Worm (Caenorhabditis elegans) whole organism, L4 larva: ENCODE results near the gene cst-1.

Experiments used
- F10B5.3 ChIP-seq: sonication (generic microtip); optimal IDR thresholded peaks from 2 replicates; lab custom pipeline; 2016; ENCODE audit warnings: mild to moderate bottlenecking, missing genetic modification characterization, missing compliant biosample characterization
- R02D3.7 ChIP-seq: fragments of 150-350 bp; sonication (generic microtip); optimal IDR thresholded peaks from 3 replicates; lab custom pipeline; 2014; ENCODE audit warnings: missing biosample characterization, missing genetic modification characterization
- T26A8.4 ChIP-seq: fragments of 200-800 bp; sonication (Bioruptor generic); IDR thresholded peaks from 2 replicates; pipeline ENCODE4 v1.3.6; 2022; ENCODE audit warnings: missing genetic modification characterization, missing compliant biosample characterization
- Y75B8A.6 ChIP-seq: fragments of 200-800 bp; sonication (Bioruptor generic); IDR thresholded peaks from 2 replicates; pipeline ENCODE4 v1.3.6; 2022; ENCODE audit warnings: missing genetic modification reagents, missing genetic modification characterization, missing compliant biosample characterization
- aha-1 ChIP-seq: fragments of 150-350 bp; peaks from one replicate; lab custom pipeline; 2014; ENCODE audit warnings: missing biosample characterization, missing genetic modification characterization
- ama-1 ChIP-seq: fragments of 150-350 bp; optimal IDR thresholded peaks from 2 replicates; lab custom pipeline; 2014; ENCODE audit warnings: inconsistent platforms, mixed read lengths
- ceh-62 ChIP-seq: sonication (generic microtip); optimal IDR thresholded peaks from 2 replicates; lab custom pipeline; 2017; ENCODE audit warnings: missing biosample characterization, missing genetic modification characterization
- ces-1 ChIP-seq: fragments of 150-350 bp; sonication (generic microtip); optimal IDR thresholded peaks from 4 replicates; lab custom pipeline; 2014; ENCODE audit warnings: missing biosample characterization, missing genetic modification reagents, missing genetic modification characterization
- ctbp-1 ChIP-seq: fragments of 200-800 bp; sonication (Bioruptor generic); IDR thresholded peaks from 2 replicates; pipeline ENCODE4 v1.3.6; 2022; ENCODE audit warnings: missing genetic modification reagents, missing genetic modification characterization, missing compliant biosample characterization
- dmd-6 ChIP-seq: fragments of 200-800 bp; sonication (Bioruptor generic); IDR thresholded peaks from 2 replicates; pipeline ENCODE4 v1.3.6; 2022; ENCODE audit warnings: missing genetic modification reagents, missing genetic modification characterization, missing compliant biosample characterization
- dmd-8 ChIP-seq: fragments of 200-800 bp; sonication (Bioruptor generic); IDR thresholded peaks from 2 replicates; pipeline ENCODE4 v1.3.6; 2022; ENCODE audit warnings: missing genetic modification characterization, missing compliant biosample characterization
- duxl-1 ChIP-seq: sonication (generic microtip); optimal IDR thresholded peaks from 2 replicates; lab custom pipeline; 2016; ENCODE audit warnings: mild to moderate bottlenecking, missing genetic modification characterization, moderate library complexity, missing compliant biosample characterization; ENCODE audit not compliant: poor library complexity
- dve-1 ChIP-seq: sonication (generic microtip); optimal IDR thresholded peaks from 2 replicates; lab custom pipeline; 2017; ENCODE audit warnings: antibody characterized with exemption, mild to moderate bottlenecking, missing genetic modification characterization, missing compliant biosample characterization; ENCODE audit not compliant: insufficient read depth
- egl-27 ChIP-seq: sonication (generic microtip); optimal IDR thresholded peaks from 3 replicates; lab custom pipeline; 2017; ENCODE audit warnings: missing biosample characterization, missing genetic modification reagents, missing genetic modification characterization
- hif-1 ChIP-seq, 2 experiments: sonication (generic microtip); optimal IDR thresholded peaks; 2 replicates each; lab custom pipeline; 2016 to 2017; ENCODE audit warnings: missing compliant biosample characterization in 2 of 2, missing genetic modification characterization in 2 of 2, missing genetic modification reagents in 2 of 2, missing genotype in 2 of 2, mild to moderate bottlenecking in 1 of 2
- hlh-30 ChIP-seq: sonication (generic microtip); optimal IDR thresholded peaks from 2 replicates; lab custom pipeline; 2017; ENCODE audit warnings: antibody characterized with exemption, mild to moderate bottlenecking, missing genetic modification characterization, missing compliant biosample characterization; ENCODE audit not compliant: insufficient read depth
- hmg-1.1 ChIP-seq: fragments of 200-800 bp; sonication (Bioruptor generic); IDR thresholded peaks from 2 replicates; pipeline ENCODE4 v1.3.6; 2022; ENCODE audit warnings: missing genetic modification reagents, missing genetic modification characterization, missing compliant biosample characterization
- jun-1 ChIP-seq: fragments of 150-350 bp; optimal IDR thresholded peaks from 2 replicates; lab custom pipeline; 2014; ENCODE audit warnings: missing biosample characterization, missing genetic modification reagents, missing genetic modification characterization
- lim-7 ChIP-seq: fragments of 200-800 bp; sonication (Bioruptor generic); IDR thresholded peaks from 2 replicates; pipeline ENCODE4 v1.3.6; 2022; ENCODE audit warnings: missing genetic modification characterization, missing compliant biosample characterization
- lin-13 ChIP-seq: fragments of 150-350 bp; optimal IDR thresholded peaks from 2 replicates; lab custom pipeline; 2014; ENCODE audit warnings: missing biosample characterization, missing genetic modification reagents, missing genetic modification characterization
- lir-3 ChIP-seq: sonication (generic microtip); optimal IDR thresholded peaks from 2 replicates; lab custom pipeline; 2016; ENCODE audit warnings: mild to moderate bottlenecking, missing genetic modification characterization, missing compliant biosample characterization
- mep-1 ChIP-seq: fragments of 150-350 bp; sonication (generic microtip); optimal IDR thresholded peaks from 3 replicates; lab custom pipeline; 2014; ENCODE audit warnings: missing biosample characterization, missing genetic modification characterization
- mes-2 ChIP-seq: sonication (generic microtip); optimal IDR thresholded peaks from 2 replicates; lab custom pipeline; 2016; ENCODE audit warnings: missing genotype, mild to moderate bottlenecking, missing genetic modification characterization, missing compliant biosample characterization; ENCODE audit not compliant: poor library complexity, severe bottlenecking
- mxl-2 ChIP-seq: fragments of 200-800 bp; sonication (Bioruptor generic); conservative IDR thresholded peaks from 2 replicates; pipeline ENCODE4 v1.3.6; 2022; ENCODE audit warnings: missing genetic modification reagents, missing genetic modification characterization, missing compliant biosample characterization
- nhr-10 ChIP-seq: fragments of 150-350 bp; optimal IDR thresholded peaks from 2 replicates; lab custom pipeline; 2014; ENCODE audit warnings: missing biosample characterization, missing genetic modification characterization
- nhr-102 ChIP-seq: sonication (generic microtip); optimal IDR thresholded peaks from 2 replicates; lab custom pipeline; 2016; ENCODE audit warnings: mild to moderate bottlenecking, missing genetic modification characterization, moderate library complexity, missing compliant biosample characterization
- nhr-11 ChIP-seq: fragments of 150-350 bp; optimal IDR thresholded peaks from 2 replicates; lab custom pipeline; 2014; ENCODE audit warnings: missing biosample characterization, missing genetic modification characterization
- nhr-28 ChIP-seq: fragments of 150-350 bp; optimal IDR thresholded peaks from 2 replicates; lab custom pipeline; 2014; ENCODE audit warnings: missing biosample characterization, missing genetic modification characterization
- nhr-41 ChIP-seq: fragments of 200-800 bp; sonication (Bioruptor generic); IDR thresholded peaks from 2 replicates; pipeline ENCODE4 v1.3.6; 2022; ENCODE audit warnings: missing genetic modification reagents, missing genetic modification characterization, missing compliant biosample characterization
- nhr-76 ChIP-seq: fragments of 150-350 bp; optimal IDR thresholded peaks from 2 replicates; lab custom pipeline; 2014; ENCODE audit warnings: missing biosample characterization, missing genetic modification characterization
- saeg-2 ChIP-seq: fragments of 200-800 bp; sonication (Bioruptor generic); IDR thresholded peaks from 2 replicates; pipeline ENCODE4 v1.3.6; 2022; ENCODE audit warnings: missing genetic modification reagents, missing genetic modification characterization, missing compliant biosample characterization
- skn-1 ChIP-seq: fragments of 150-350 bp; optimal IDR thresholded peaks from 2 replicates; lab custom pipeline; 2014; ENCODE audit warnings: missing biosample characterization, missing genetic modification characterization
- snpc-1.2 ChIP-seq: fragments of 200-800 bp; sonication (Bioruptor generic); IDR thresholded peaks from 2 replicates; pipeline ENCODE4 v1.3.6; 2022; ENCODE audit warnings: missing genetic modification reagents, missing genetic modification characterization, missing compliant biosample characterization
- snpc-4 ChIP-seq: fragments of 150-350 bp; optimal IDR thresholded peaks from 2 replicates; lab custom pipeline; 2014; ENCODE audit warnings: missing biosample characterization, missing genetic modification characterization
- spr-1 ChIP-seq: sonication (generic microtip); optimal IDR thresholded peaks from 2 replicates; lab custom pipeline; 2016; ENCODE audit warnings: mild to moderate bottlenecking, missing genetic modification characterization, missing compliant biosample characterization
- tra-1 ChIP-seq: fragments of 200-800 bp; sonication (Bioruptor generic); IDR thresholded peaks from 2 replicates; pipeline ENCODE4 v1.3.6; 2022; ENCODE audit warnings: missing genetic modification reagents, missing genetic modification characterization, missing compliant biosample characterization
- vab-7 ChIP-seq: fragments of 200-800 bp; sonication (Bioruptor generic); IDR thresholded peaks from 2 replicates; pipeline ENCODE4 v1.3.6; 2022; ENCODE audit warnings: missing genetic modification reagents, missing genetic modification characterization, missing compliant biosample characterization
- zag-1 ChIP-seq: fragments of 150-350 bp; optimal IDR thresholded peaks from 2 replicates; lab custom pipeline; 2014; ENCODE audit warnings: missing biosample characterization, missing genetic modification characterization
- zfp-3 ChIP-seq: fragments of 200-800 bp; sonication (Bioruptor generic); conservative IDR thresholded peaks from 2 replicates; pipeline ENCODE4 v1.3.6; 2022; ENCODE audit warnings: missing genetic modification reagents, missing genetic modification characterization, missing compliant biosample characterization
- zip-2 ChIP-seq: fragments of 150-350 bp; optimal IDR thresholded peaks from 2 replicates; lab custom pipeline; 2014; ENCODE audit warnings: missing biosample characterization, missing genetic modification characterization

The cst-1 gene

DNA sequence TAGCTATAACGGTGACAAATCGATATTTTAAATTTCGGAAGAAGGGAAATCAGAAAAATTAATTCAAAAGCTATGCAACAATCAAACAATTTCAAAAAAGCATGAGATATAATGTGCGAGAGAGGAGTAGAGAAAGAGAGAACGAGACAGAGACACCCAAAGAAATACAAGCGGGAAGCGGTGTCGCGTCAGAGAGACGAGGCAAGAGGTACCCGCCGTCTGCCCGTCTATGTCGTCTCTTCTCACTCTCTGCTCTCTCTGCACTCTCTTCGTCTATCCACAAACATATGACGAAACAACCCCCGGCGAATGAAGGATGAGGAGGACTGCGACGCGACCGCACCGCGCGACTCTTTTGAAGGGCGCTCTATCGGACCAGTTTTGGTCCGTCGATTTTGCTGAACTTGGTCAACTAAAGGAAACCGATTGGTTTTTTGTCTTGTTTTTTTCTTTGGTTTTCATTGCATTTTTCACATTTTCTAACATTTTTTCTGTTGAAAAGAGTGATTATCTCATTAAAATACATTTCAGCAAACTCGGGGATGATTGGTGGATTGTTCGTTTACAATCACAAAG lies 49.5 kb downstream of the cst-1 start, which contains the start of gene dpy-23 (continued):
- TF ChIP-seq dve-1 (tag; lab: Kevin White, UChicago) (peak; percentile 96), hif-1 (tag; optimal IDR thresholded peaks at IDR 0.05; lab: Kevin White, UChicago) (peak in 1 of 2 experiments; percentile 80), lin-13 (GFP tag; lab: Kevin White, UChicago) (peak; percentile 91), nhr-28 (tag; lab: Kevin White, UChicago) (peak; percentile 93), nhr-11 (peak; percentile 92), mes-2 (peak; percentile 82), jun-1 (tag; lab: Kevin White, UChicago) (peak; percentile 82), nhr-102 (tag; lab: Kevin White, UChicago) (peak; percentile 67), ama-1 (lab: Kevin White, UChicago) (no peak), hlh-30 (tag; lab: Kevin White, UChicago) (peak; percentile 97), vab-7 (GFP tag; lab: Robert Waterston, UW) (peak; percentile 53; the same call in 1 of the 2 replicates), zag-1 (tag; lab: Kevin White, UChicago) (peak; percentile 77), dmd-6 (peak; percentile 90), nhr-10 (tag; lab: Kevin White, UChicago) (peak; percentile 85), egl-27 (tag; lab: Kevin White, UChicago) (no peak), ctbp-1 (GFP tag; lab: Robert Waterston, UW) (peak; percentile 94), nhr-76 (tag; lab: Kevin White, UChicago) (no peak), zfp-3 (GFP tag; lab: Robert Waterston, UW) (peak; percentile 67; the same call in 1 of the 2 replicates), spr-1 (peak; percentile 54), tra-1 (GFP tag; lab: Robert Waterston, UW) (peak; percentile 86), duxl-1 (tag; lab: Kevin White, UChicago) (peak; percentile 58), snpc-4 (tag; lab: Kevin White, UChicago) (no peak), R02D3.7 (tag; lab: Kevin White, UChicago) (no peak), T26A8.4 (GFP tag; lab: Robert Waterston, UW) (peak; percentile 82), skn-1 (tag; lab: Kevin White, UChicago) (no peak), Y75B8A.6 (GFP tag; lab: Robert Waterston, UW) (no peak), saeg-2 (GFP tag; lab: Robert Waterston, UW) (0 out of 2 replicates have a peak, but pooled peaks have one; percentile 39), nhr-41 (GFP tag; lab: Robert Waterston, UW) (peak; percentile 49; the same call in 1 of the 2 replicates), F10B5.3 (tag; lab: Kevin White, UChicago) (peak; percentile 0), lim-7 (peak; percentile 63), ces-1 (no peak), mep-1 (tag; lab: Kevin White, UChicago) (peak; percentile 97), hmg-1.1 (GFP tag; lab: Robert Waterston, UW) (peak; percentile 93), mxl-2 (GFP tag; lab: Robert Waterston, UW) (no peak), zip-2 (tag; lab: Kevin White, UChicago) (peak; percentile 38)
- TF ChIP-seq, all 104 proteins: peak for 55

ce11 chrX:4391680-4392079 lies 52.2 kb downstream of the cst-1 start:
- TF ChIP-seq aha-1 (tag; lab: Kevin White, UChicago): peak; percentile 81
- no peak for TF ChIP-seq lir-3
- TF ChIP-seq dmd-8 (GFP tag; lab: Robert Waterston, UW): no peak
- TF ChIP-seq snpc-1.2: no peak
- TF ChIP-seq hmg-1.1 (GFP tag; lab: Robert Waterston, UW): 0 out of 2 replicates have a peak, but pooled peaks have one; percentile 19
- no peak for TF ChIP-seq ceh-62 (tag; lab: Kevin White, UChicago)
- TF ChIP-seq, all 104 proteins: peak for 2
